Fruit fly (Drosophila melanogaster) S2 (cell line): ENCODE measurements around the gene CG18178.

ENCODE experiments used
- CG8478 ChIP-seq: fragments of >200 bp; optimal IDR thresholded peaks from 2 replicates; lab custom pipeline; 2018
- CTCF ChIP-seq, 2 experiments: fragments of >200 bp; optimal IDR thresholded peaks; 2 replicates each; lab custom pipeline; 2018

DNA sequence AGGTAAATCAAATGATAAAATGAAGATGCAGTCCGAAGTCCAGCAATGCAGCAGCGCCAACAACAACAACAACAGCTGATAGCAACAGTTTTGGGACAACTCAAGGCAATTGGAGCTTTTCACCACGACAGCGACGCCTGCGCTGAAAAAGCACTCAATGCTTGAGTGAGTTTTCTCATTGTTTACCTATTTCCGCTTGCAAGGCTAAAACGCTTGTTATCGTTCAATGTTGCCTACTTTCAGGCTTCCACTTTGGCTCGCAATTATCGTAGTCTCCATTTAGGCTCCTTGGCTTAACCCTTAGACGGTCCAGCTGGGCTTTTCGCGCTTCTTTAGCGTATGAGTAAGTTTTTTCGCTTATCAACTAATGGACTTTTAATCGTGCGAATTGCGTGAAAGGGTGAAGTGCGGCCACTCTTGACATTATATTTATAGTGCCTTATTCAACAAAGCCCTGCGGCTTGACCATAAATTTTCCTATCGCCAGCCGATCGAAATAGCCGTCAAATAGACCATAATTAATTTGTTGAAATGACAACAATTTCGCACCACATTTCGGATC, 43.2 kb upstream of the CG18178 start:
- TF ChIP-seq CTCF (optimal IDR thresholded peaks at IDR 0.05; lab: Kevin White, UChicago) (no peak), CG8478 (lab: Kevin White, UChicago) (no peak)
